Fruit fly (Drosophila melanogaster) whole organism, pupa: ENCODE data around the gene boil.

ENCODE experiments used
- CG10348 ChIP-seq: fragments of 200-800 bp; sonication (Bioruptor generic); IDR thresholded peaks from 2 replicates; pipeline ENCODE4 v1.3.6; 2022; ENCODE audit warnings: missing biosample characterization, missing genetic modification characterization
- CG12605 ChIP-seq: fragments of 200-800 bp; sonication (Bioruptor generic); IDR thresholded peaks from 2 replicates; pipeline ENCODE4 v1.3.6; 2022; ENCODE audit warnings: missing biosample characterization, missing genetic modification characterization
- CG13204 ChIP-seq: fragments of 200-800 bp; sonication (Bioruptor generic); optimal IDR thresholded peaks from 2 replicates; lab custom pipeline; 2018; ENCODE audit warnings: missing biosample characterization, mild to moderate bottlenecking, missing genetic modification characterization, moderate library complexity
- CG14655 ChIP-seq: fragments of 200-800 bp; sonication (Bioruptor generic); optimal IDR thresholded peaks from 3 replicates; lab custom pipeline; 2017; ENCODE audit warnings: mild to moderate bottlenecking, missing biosample characterization, missing genetic modification reagents, missing genetic modification characterization
- CG15710 ChIP-seq: fragments of 200-800 bp; sonication (Bioruptor generic); optimal IDR thresholded peaks from 2 replicates; lab custom pipeline; 2018; ENCODE audit warnings: missing biosample characterization, mild to moderate bottlenecking, missing genetic modification characterization, moderate library complexity
- CG17806 ChIP-seq: fragments of 200-800 bp; sonication (Bioruptor generic); optimal IDR thresholded peaks from 2 replicates; lab custom pipeline; 2018; ENCODE audit warnings: missing biosample characterization, mild to moderate bottlenecking, missing genetic modification characterization, moderate library complexity
- CG32121 ChIP-seq: fragments of 200-800 bp; sonication (Bioruptor generic); IDR thresholded peaks from 2 replicates; pipeline ENCODE4 v1.3.6; 2022; ENCODE audit warnings: missing biosample characterization, missing genetic modification characterization
- CG34367 ChIP-seq: fragments of 200-800 bp; sonication (Bioruptor generic); optimal IDR thresholded peaks from 2 replicates; lab custom pipeline; 2018; ENCODE audit warnings: missing biosample characterization, mild to moderate bottlenecking, missing genetic modification characterization
- CG4496 ChIP-seq: fragments of 200-800 bp; sonication (Bioruptor generic); IDR thresholded peaks from 3 replicates; pipeline ENCODE4 v1.3.6; 2022; ENCODE audit warnings: missing biosample characterization, missing genetic modification characterization
- CG8159 ChIP-seq: fragments of 200-800 bp; sonication (Bioruptor generic); optimal IDR thresholded peaks from 3 replicates; lab custom pipeline; 2018; ENCODE audit warnings: missing biosample characterization, mild to moderate bottlenecking, missing genetic modification characterization, moderate library complexity
- CG8301 ChIP-seq: fragments of 200-800 bp; sonication (Bioruptor generic); optimal IDR thresholded peaks from 2 replicates; lab custom pipeline; 2018; ENCODE audit warnings: missing biosample characterization, mild to moderate bottlenecking, missing genetic modification characterization
- CG9948 ChIP-seq: fragments of 200-800 bp; sonication (Bioruptor generic); optimal IDR thresholded peaks from 2 replicates; lab custom pipeline; 2018; ENCODE audit warnings: missing biosample characterization, mild to moderate bottlenecking, missing genetic modification characterization, moderate library complexity
- D1 ChIP-seq: fragments of 200-800 bp; sonication (Bioruptor generic); optimal IDR thresholded peaks from 2 replicates; lab custom pipeline; 2018; ENCODE audit warnings: missing biosample characterization, mild to moderate bottlenecking, missing genetic modification characterization, moderate library complexity
- EcR ChIP-seq: fragments of 200-800 bp; sonication (Bioruptor generic); optimal IDR thresholded peaks from 3 replicates; lab custom pipeline; 2019; ENCODE audit warnings: missing biosample characterization, missing genetic modification characterization, mild to moderate bottlenecking, moderate library complexity, missing genetic modification reagents
- Ets98B ChIP-seq: fragments of 200-800 bp; sonication (Bioruptor generic); IDR thresholded peaks from 2 replicates; pipeline ENCODE4 v1.3.6; 2022; ENCODE audit warnings: missing biosample characterization, missing genetic modification characterization
- Pif1A ChIP-seq: fragments of 200-800 bp; sonication (Bioruptor generic); optimal IDR thresholded peaks from 3 replicates; lab custom pipeline; 2016; ENCODE audit warnings: missing biosample characterization, missing genetic modification characterization
- Pif1B ChIP-seq: fragments of 200-800 bp; sonication (Bioruptor generic); optimal IDR thresholded peaks from 3 replicates; lab custom pipeline; 2016; ENCODE audit warnings: missing biosample characterization, missing genetic modification characterization
- Snoo ChIP-seq: fragments of 200-800 bp; sonication (Bioruptor generic); optimal IDR thresholded peaks from 3 replicates; lab custom pipeline; 2017; ENCODE audit warnings: missing biosample characterization, mild to moderate bottlenecking, missing genetic modification characterization, inconsistent platforms
- fd96Ca ChIP-seq: fragments of 200-800 bp; sonication (Bioruptor generic); IDR thresholded peaks from 3 replicates; pipeline ENCODE4 v1.3.6; 2022; ENCODE audit warnings: missing biosample characterization, missing genetic modification characterization
- gl ChIP-seq: fragments of 200-800 bp; sonication (Bioruptor generic); optimal IDR thresholded peaks from 2 replicates; lab custom pipeline; 2018; ENCODE audit warnings: missing biosample characterization, mild to moderate bottlenecking, missing genetic modification characterization
- rn ChIP-seq: fragments of 200-800 bp; sonication (Bioruptor generic); IDR thresholded peaks from 2 replicates; pipeline ENCODE4 v1.3.6; 2022; ENCODE audit warnings: missing biosample characterization, missing genetic modification characterization

boil gene

dm6 chrX:4875370-4875769 is at the start of gene boil:
TSS of gene boil (plus strand) at chrX:4875670.
- TF ChIP-seq CG17806 (tag; lab: Kevin White, UChicago), result no peak
- TF ChIP-seq Pif1A (GFP tag; lab: Kevin White, UChicago), result no peak
- TF ChIP-seq D1 (tag; lab: Kevin White, UChicago), result no peak
- no peak for TF ChIP-seq rn (GFP tag; lab: Robert Waterston, UW)
- TF ChIP-seq CG8301 (tag; lab: Kevin White, UChicago), result no peak
- no peak for TF ChIP-seq EcR
- TF ChIP-seq fd96Ca (GFP tag; lab: Robert Waterston, UW), result no peak
- no peak for TF ChIP-seq Pif1B (GFP tag; lab: Kevin White, UChicago)
- TF ChIP-seq CG32121 (GFP tag; lab: Robert Waterston, UW), result no peak
- TF ChIP-seq CG9948, result no peak
- TF ChIP-seq Snoo, result no peak
- no peak for TF ChIP-seq CG10348
- TF ChIP-seq, all 21 proteins: peak for 0

- no peak for TF ChIP-seq EcR
- TF ChIP-seq CG17806 (tag; lab: Kevin White, UChicago), result no peak
- TF ChIP-seq CG13204 (GFP tag; lab: Kevin White, UChicago), result no peak
- no peak for TF ChIP-seq Pif1B (GFP tag; lab: Kevin White, UChicago)
Observed at dm6 chrX:4825674-4826073, 49.8 kb upstream of the boil start, which contains the start of gene CG12682. TSS of gene CG12682 (plus strand) at chrX:4825974.

dm6 chrX:4840548-4841098 is 34.8 kb upstream of the boil start, which contains the start of gene CG42594:
TSS of gene CG42594 (plus strand) at chrX:4840833.
- TF ChIP-seq CG32121 (GFP tag; lab: Robert Waterston, UW) (no peak), CG13204 (GFP tag; lab: Kevin White, UChicago) (no peak), CG15710 (tag; lab: Kevin White, UChicago) (no peak), Ets98B (GFP tag; lab: Robert Waterston, UW) (no peak), CG34367 (tag; lab: Kevin White, UChicago) (no peak), rn (GFP tag; lab: Robert Waterston, UW) (no peak), D1 (tag; lab: Kevin White, UChicago) (no peak), Snoo (no peak)
- TF ChIP-seq, all 21 proteins: peak for 0

dm6 chrX:4849376-4849775 is 26.1 kb upstream of the boil start:
- no peak for TF ChIP-seq CG15710 (tag; lab: Kevin White, UChicago)
- no peak for TF ChIP-seq rn (GFP tag; lab: Robert Waterston, UW)
- TF ChIP-seq CG17806 (tag; lab: Kevin White, UChicago), result no peak
- no peak for TF ChIP-seq CG4496 (GFP tag; lab: Robert Waterston, UW)
- no peak for TF ChIP-seq fd96Ca (GFP tag; lab: Robert Waterston, UW)
- no peak for TF ChIP-seq CG34367 (tag; lab: Kevin White, UChicago)
- TF ChIP-seq Pif1A (GFP tag; lab: Kevin White, UChicago), result no peak
- no peak for TF ChIP-seq CG9948
- TF ChIP-seq CG8301 (tag; lab: Kevin White, UChicago), result no peak
- TF ChIP-seq CG14655 (GFP tag; lab: Kevin White, UChicago), result no peak
- TF ChIP-seq CG12605 (GFP tag; lab: Robert Waterston, UW), result no peak
- no peak for TF ChIP-seq Snoo
- TF ChIP-seq CG13204 (GFP tag; lab: Kevin White, UChicago), result no peak
- TF ChIP-seq gl (tag; lab: Kevin White, UChicago), result no peak
- TF ChIP-seq CG8159 (tag; lab: Kevin White, UChicago), result no peak

dm6 chrX:4860266-4860665 is 15.2 kb upstream of the boil start:
- TF ChIP-seq Pif1A (GFP tag; lab: Kevin White, UChicago) (no peak), D1 (tag; lab: Kevin White, UChicago) (no peak), CG32121 (GFP tag; lab: Robert Waterston, UW) (no peak), CG14655 (GFP tag; lab: Kevin White, UChicago) (no peak), CG8301 (tag; lab: Kevin White, UChicago) (no peak), EcR (no peak), CG10348 (no peak), gl (tag; lab: Kevin White, UChicago) (no peak), CG9948 (no peak)

dm6 chrX:4885875-4886274 is 10.4 kb downstream of the boil start:
- peak; percentile 64; the same call in 2 of the 3 replicates for TF ChIP-seq fd96Ca (GFP tag; lab: Robert Waterston, UW)
- no peak for TF ChIP-seq CG10348
- TF ChIP-seq gl (tag; lab: Kevin White, UChicago), result no peak
- TF ChIP-seq CG17806 (tag; lab: Kevin White, UChicago), result no peak
- TF ChIP-seq CG14655 (GFP tag; lab: Kevin White, UChicago), result peak; percentile 17
- TF ChIP-seq Pif1A (GFP tag; lab: Kevin White, UChicago), result no peak
- TF ChIP-seq EcR, result no peak
- no peak for TF ChIP-seq CG15710 (tag; lab: Kevin White, UChicago)
- no peak for TF ChIP-seq CG13204 (GFP tag; lab: Kevin White, UChicago)
- peak; percentile 55 for TF ChIP-seq CG32121 (GFP tag; lab: Robert Waterston, UW)
- TF ChIP-seq CG9948, result no peak
- TF ChIP-seq CG8159 (tag; lab: Kevin White, UChicago), result no peak
- TF ChIP-seq CG34367 (tag; lab: Kevin White, UChicago), result no peak
- no peak for TF ChIP-seq Pif1B (GFP tag; lab: Kevin White, UChicago)
- TF ChIP-seq CG8301 (tag; lab: Kevin White, UChicago), result peak; percentile 17
- TF ChIP-seq CG12605 (GFP tag; lab: Robert Waterston, UW), result no peak
- TF ChIP-seq Ets98B (GFP tag; lab: Robert Waterston, UW), result peak; percentile 50
- TF ChIP-seq CG4496 (GFP tag; lab: Robert Waterston, UW), result peak; percentile 32; the same call in 1 of the 3 replicates
- TF ChIP-seq rn (GFP tag; lab: Robert Waterston, UW), result no peak
- no peak for TF ChIP-seq D1 (tag; lab: Kevin White, UChicago)
- TF ChIP-seq Snoo, result no peak
